Fruit fly (Drosophila melanogaster) ovary, adult (tissue): Measurements from ENCODE around the gene Tsp33B.

ENCODE experiments used
- CG17801 ChIP-seq: fragments of 200-800 bp; optimal IDR thresholded peaks from 2 replicates; lab custom pipeline; 2019; ENCODE audit warnings: missing biosample characterization, mild to moderate bottlenecking, missing genetic modification characterization, moderate library complexity; ENCODE audit not compliant: partially characterized antibody

Gene Tsp33B

dm6 chr2L:11807697-11808226, 15.6 kb upstream of the Tsp33B start:
- TF ChIP-seq CG17801 (GFP tag; lab: Kevin White, UChicago): peak; percentile 48

- TF ChIP-seq CG17801 (GFP tag; lab: Kevin White, UChicago): peak; percentile 51
These were observed 14.8 kb upstream of the Tsp33B start for dm6 chr2L:11806701-11807674.

dm6 chr2L:11806022-11806700, 14.0 kb upstream of the Tsp33B start:
- no peak for TF ChIP-seq CG17801 (GFP tag; lab: Kevin White, UChicago)

dm6 chr2L:11804228-11805044, 12.3 kb upstream of the Tsp33B start:
- TF ChIP-seq CG17801 (GFP tag; lab: Kevin White, UChicago): no peak

dm6 chr2L:11797127-11797526, 5.0 kb upstream of the Tsp33B start:
- no peak for TF ChIP-seq CG17801 (GFP tag; lab: Kevin White, UChicago)

- TF ChIP-seq CG17801 (GFP tag; lab: Kevin White, UChicago): no peak
These were observed 1.8 kb upstream of the Tsp33B start, which contains the start of gene CG14937 for dm6 chr2L:11793986-11794385. Gene CG14937, minus strand, starts transcription at chr2L:11794086.

- no peak for TF ChIP-seq CG17801 (GFP tag; lab: Kevin White, UChicago)
These were observed 2.5 kb downstream of the Tsp33B start, which contains the start of gene CG14932 for dm6 chr2L:11789690-11790089. Gene CG14932, plus strand, starts transcription at chr2L:11789919.

- TF ChIP-seq CG17801 (GFP tag; lab: Kevin White, UChicago): no peak
These were observed 4.1 kb downstream of the Tsp33B start, which contains the start of gene CG14931 for dm6 chr2L:11788034-11788433. Gene CG14931, plus strand, starts transcription at chr2L:11788334.

dm6 chr2L:11754402-11754801, 37.8 kb downstream of the Tsp33B start, which contains the start of gene Sfp33A1:
Gene Sfp33A1, minus strand, starts transcription at chr2L:11754502.
- no peak for TF ChIP-seq CG17801 (GFP tag; lab: Kevin White, UChicago)

- TF ChIP-seq CG17801 (GFP tag; lab: Kevin White, UChicago): no peak
These were observed 38.2 kb downstream of the Tsp33B start, which contains the start of gene CG42471 for dm6 chr2L:11753922-11754321. Gene CG42471, minus strand, starts transcription at chr2L:11754022.

dm6 chr2L:11753455-11753854, 38.7 kb downstream of the Tsp33B start, which contains the start of gene CG42470:
Gene CG42470, minus strand, starts transcription at chr2L:11753555.
- no peak for TF ChIP-seq CG17801 (GFP tag; lab: Kevin White, UChicago)
